Worm (Caenorhabditis elegans) whole organism, L1 larva: ENCODE results near the gene ZK1240.11.

ENCODE experiments used
- ceh-82 ChIP-seq, 3 experiments: fragments of 150-350 bp in 1 of 3; sonication (generic microtip) in 2 of 3; optimal IDR thresholded peaks; 2 replicates each; lab custom pipeline; 2014 to 2017; ENCODE audit warnings: missing biosample characterization in 3 of 3, missing genetic modification characterization in 3 of 3
- elt-2 ChIP-seq: sonication (generic microtip); optimal IDR thresholded peaks from 2 replicates; lab custom pipeline; 2016; ENCODE audit warnings: missing genetic modification characterization, mild to moderate bottlenecking, inconsistent platforms, missing compliant biosample characterization, missing genetic modification reagents
- mef-2 ChIP-seq: fragments of 150-350 bp; optimal IDR thresholded peaks from 2 replicates; lab custom pipeline; 2014; ENCODE audit warnings: missing biosample characterization, missing genetic modification characterization
- pax-3 ChIP-seq: fragments of 200-800 bp; sonication (Bioruptor generic); optimal IDR thresholded peaks from 2 replicates; lab custom pipeline; 2018; ENCODE audit warnings: mild to moderate bottlenecking, missing genetic modification characterization, moderate library complexity, missing compliant biosample characterization

ce11 chrII:2292549-2292948, 32.5 kb upstream of the ZK1240.11 start:
- no peak for TF ChIP-seq ceh-82 (tag; optimal IDR thresholded peaks at IDR 0.05; lab: Kevin White, UChicago)
- TF ChIP-seq pax-3 (tag; lab: Kevin White, UChicago) = no peak
- TF ChIP-seq mef-2 = no peak
- peak; percentile 5 for TF ChIP-seq elt-2 (tag; lab: Kevin White, UChicago)
